Worm (Caenorhabditis elegans) whole organism, L4 larva: Measurements from ENCODE around the gene Y116A8C.463.
A peak's percentile ranks its signal among the peaks of the same experiment; 100 is the strongest.

ENCODE experiments used
- F10B5.3 ChIP-seq: sonication (generic microtip); optimal IDR thresholded peaks from 2 replicates; lab custom pipeline; 2016; ENCODE audit warnings: mild to moderate bottlenecking, missing genetic modification characterization, missing compliant biosample characterization
- F37D6.2 ChIP-seq: sonication (generic microtip); optimal IDR thresholded peaks from 2 replicates; lab custom pipeline; 2016; ENCODE audit warnings: mild to moderate bottlenecking, missing genetic modification characterization, missing compliant biosample characterization
- F44E2.7 ChIP-seq: fragments of 200-800 bp; sonication (Bioruptor generic); IDR thresholded peaks from 2 replicates; pipeline ENCODE4 v2.1.2; 2022; ENCODE audit warnings: missing genetic modification characterization, missing compliant biosample characterization
- aha-1 ChIP-seq: fragments of 150-350 bp; peaks from one replicate; lab custom pipeline; 2014; ENCODE audit warnings: missing biosample characterization, missing genetic modification characterization
- ama-1 ChIP-seq: fragments of 150-350 bp; optimal IDR thresholded peaks from 2 replicates; lab custom pipeline; 2014; ENCODE audit warnings: inconsistent platforms, mixed read lengths
- ceh-28 ChIP-seq: fragments of 150-350 bp; optimal IDR thresholded peaks from 2 replicates; lab custom pipeline; 2014; ENCODE audit warnings: missing biosample characterization, missing genetic modification reagents, missing genetic modification characterization
- ceh-32 ChIP-seq: sonication (generic microtip); optimal IDR thresholded peaks from 2 replicates; lab custom pipeline; 2016; ENCODE audit warnings: mild to moderate bottlenecking, missing genetic modification characterization, missing compliant biosample characterization; ENCODE audit not compliant: poor library complexity
- ceh-44 ChIP-seq: fragments of 200-800 bp; sonication (Bioruptor generic); IDR thresholded peaks from 2 replicates; pipeline ENCODE4 v1.3.6; 2022; ENCODE audit warnings: missing genetic modification reagents, missing genetic modification characterization, missing compliant biosample characterization
- ceh-62 ChIP-seq: sonication (generic microtip); optimal IDR thresholded peaks from 2 replicates; lab custom pipeline; 2017; ENCODE audit warnings: missing biosample characterization, missing genetic modification characterization
- ctbp-1 ChIP-seq: fragments of 200-800 bp; sonication (Bioruptor generic); IDR thresholded peaks from 2 replicates; pipeline ENCODE4 v1.3.6; 2022; ENCODE audit warnings: missing genetic modification reagents, missing genetic modification characterization, missing compliant biosample characterization
- daf-12 ChIP-seq: fragments of 150-350 bp; optimal IDR thresholded peaks from 2 replicates; lab custom pipeline; 2014; ENCODE audit warnings: missing biosample characterization, missing genetic modification reagents, missing genetic modification characterization
- dmd-8 ChIP-seq: fragments of 200-800 bp; sonication (Bioruptor generic); IDR thresholded peaks from 2 replicates; pipeline ENCODE4 v1.3.6; 2022; ENCODE audit warnings: missing genetic modification characterization, missing compliant biosample characterization
- dpl-1 ChIP-seq: fragments of 150-350 bp; optimal IDR thresholded peaks from 2 replicates; lab custom pipeline; 2014; ENCODE audit warnings: missing biosample characterization, missing genetic modification reagents, missing genetic modification characterization
- duxl-1 ChIP-seq: sonication (generic microtip); optimal IDR thresholded peaks from 2 replicates; lab custom pipeline; 2016; ENCODE audit warnings: mild to moderate bottlenecking, missing genetic modification characterization, moderate library complexity, missing compliant biosample characterization; ENCODE audit not compliant: poor library complexity
- egl-27 ChIP-seq: sonication (generic microtip); optimal IDR thresholded peaks from 3 replicates; lab custom pipeline; 2017; ENCODE audit warnings: missing biosample characterization, missing genetic modification reagents, missing genetic modification characterization
- egl-43 ChIP-seq: fragments of 200-800 bp; sonication (Bioruptor generic); IDR thresholded peaks from 2 replicates; pipeline ENCODE4 v1.3.6; 2022; ENCODE audit warnings: missing genetic modification reagents, missing genetic modification characterization, missing compliant biosample characterization
- hif-1 ChIP-seq, 2 experiments: sonication (generic microtip); optimal IDR thresholded peaks; 2 replicates each; lab custom pipeline; 2016 to 2017; ENCODE audit warnings: missing compliant biosample characterization in 2 of 2, missing genetic modification characterization in 2 of 2, missing genetic modification reagents in 2 of 2, missing genotype in 2 of 2, mild to moderate bottlenecking in 1 of 2
- hmg-1.1 ChIP-seq: fragments of 200-800 bp; sonication (Bioruptor generic); IDR thresholded peaks from 2 replicates; pipeline ENCODE4 v1.3.6; 2022; ENCODE audit warnings: missing genetic modification reagents, missing genetic modification characterization, missing compliant biosample characterization
- jun-1 ChIP-seq: fragments of 150-350 bp; optimal IDR thresholded peaks from 2 replicates; lab custom pipeline; 2014; ENCODE audit warnings: missing biosample characterization, missing genetic modification reagents, missing genetic modification characterization
- lin-38 ChIP-seq: fragments of 200-800 bp; sonication (Bioruptor generic); IDR thresholded peaks from 2 replicates; pipeline ENCODE4 v1.3.6; 2022; ENCODE audit warnings: missing genetic modification reagents, missing genetic modification characterization, missing compliant biosample characterization
- lin-39 ChIP-seq: fragments of 150-350 bp; optimal IDR thresholded peaks from 2 replicates; lab custom pipeline; 2014; ENCODE audit warnings: missing biosample characterization, missing genetic modification reagents, missing genetic modification characterization
- lsy-2 ChIP-seq, 2 experiments: fragments of 150-350 bp in 1 of 2; sonication (generic microtip) in 1 of 2; optimal IDR thresholded peaks; 2 replicates each; lab custom pipeline; 2014 to 2017; ENCODE audit warnings: missing biosample characterization in 2 of 2, missing genetic modification characterization in 2 of 2
- madf-9 ChIP-seq: fragments of 200-800 bp; sonication (Bioruptor generic); conservative IDR thresholded peaks from 2 replicates; pipeline ENCODE4 v1.3.6; 2022; ENCODE audit warnings: missing genetic modification reagents, missing genetic modification characterization, missing compliant biosample characterization
- mdl-1 ChIP-seq, 2 experiments: fragments of 150-350 bp in 1 of 2; sonication (generic microtip) in 1 of 2; optimal IDR thresholded peaks; 2 replicates each; lab custom pipeline; 2014 to 2017; ENCODE audit warnings: missing biosample characterization in 2 of 2, missing genetic modification characterization in 2 of 2
- mes-2 ChIP-seq: sonication (generic microtip); optimal IDR thresholded peaks from 2 replicates; lab custom pipeline; 2016; ENCODE audit warnings: missing genotype, mild to moderate bottlenecking, missing genetic modification characterization, missing compliant biosample characterization; ENCODE audit not compliant: poor library complexity, severe bottlenecking
- mxl-2 ChIP-seq: fragments of 200-800 bp; sonication (Bioruptor generic); conservative IDR thresholded peaks from 2 replicates; pipeline ENCODE4 v1.3.6; 2022; ENCODE audit warnings: missing genetic modification reagents, missing genetic modification characterization, missing compliant biosample characterization
- nhr-237 ChIP-seq: sonication (generic microtip); optimal IDR thresholded peaks from 2 replicates; lab custom pipeline; 2017; ENCODE audit warnings: missing biosample characterization, missing genetic modification characterization
- nhr-48 ChIP-seq: sonication (generic microtip); optimal IDR thresholded peaks from 2 replicates; lab custom pipeline; 2016; ENCODE audit warnings: mild to moderate bottlenecking, missing genetic modification characterization, missing compliant biosample characterization
- pqm-1 ChIP-seq: sonication (generic microtip); optimal IDR thresholded peaks from 2 replicates; lab custom pipeline; 2017; ENCODE audit warnings: missing biosample characterization, missing genetic modification characterization
- set-16 ChIP-seq: fragments of 200-800 bp; sonication (Bioruptor generic); IDR thresholded peaks from 2 replicates; pipeline ENCODE4 v1.3.6; 2022; ENCODE audit warnings: missing genetic modification reagents, missing genetic modification characterization, missing compliant biosample characterization
- unc-130 ChIP-seq: sonication (generic microtip); optimal IDR thresholded peaks from 2 replicates; lab custom pipeline; 2016; ENCODE audit warnings: missing genetic modification reagents, missing genetic modification characterization, missing compliant biosample characterization
- unc-62 ChIP-seq, 3 experiments: fragments of 150-350 bp in 1 of 3; sonication (generic microtip); optimal IDR thresholded peaks in 2 of 3; peaks in 1 of 3; 1 replicate in 1 of 3; 2 replicates in 2 of 3; lab custom pipeline; 2014 to 2017; ENCODE audit warnings: missing biosample characterization in 3 of 3, missing genetic modification characterization in 3 of 3, missing genetic modification reagents in 3 of 3, missing genotype in 1 of 3
- zip-2 ChIP-seq: fragments of 150-350 bp; optimal IDR thresholded peaks from 2 replicates; lab custom pipeline; 2014; ENCODE audit warnings: missing biosample characterization, missing genetic modification characterization

Y116A8C.463 gene

ce11 chrIV:16946746-16947145, 27.2 kb downstream of the Y116A8C.463 start, which contains the start of the genes Y116A8C.9 and arf-6 (continued):
- TF ChIP-seq hif-1 (tag; optimal IDR thresholded peaks at IDR 0.05; lab: Kevin White, UChicago) (peak in 1 of 2 experiments; percentile 30), dmd-8 (GFP tag; lab: Robert Waterston, UW) (no peak), lsy-2 (tag; optimal IDR thresholded peaks at IDR 0.05; lab: Kevin White, UChicago) (peak in 1 of 2 experiments; percentile 61), jun-1 (tag; lab: Kevin White, UChicago) (peak; percentile 30), lin-38 (GFP tag; lab: Robert Waterston, UW) (peak; percentile 59), mes-2 (tag; lab: Kevin White, UChicago) (peak; percentile 96), aha-1 (tag; lab: Kevin White, UChicago) (peak; percentile 96), madf-9 (GFP tag; lab: Robert Waterston, UW) (peak; percentile 44; the same call in 1 of the 2 replicates), duxl-1 (tag; lab: Kevin White, UChicago) (peak; percentile 78), unc-130 (GFP tag; lab: Kevin White, UChicago) (peak; percentile 73), F10B5.3 (tag; lab: Kevin White, UChicago) (peak; percentile 21), pqm-1 (no peak), hmg-1.1 (GFP tag; lab: Robert Waterston, UW) (peak; percentile 35; the same call in 1 of the 2 replicates)
- TF ChIP-seq, all 104 proteins: peak for 31

ce11 chrIV:16949767-16950166, 30.2 kb downstream of the Y116A8C.463 start, which contains the start of gene rad-54.B:
rad-54.B (plus strand) TSS chrIV:16950067.
- TF ChIP-seq F37D6.2 (tag; lab: Kevin White, UChicago) (no peak), ama-1 (lab: Kevin White, UChicago) (peak; percentile 16)
- TF ChIP-seq, all 104 proteins: peak for 1

ce11 chrIV:16952389-16952788, 32.9 kb downstream of the Y116A8C.463 start:
- TF ChIP-seq mes-2 (tag; lab: Kevin White, UChicago) (no peak), set-16 (GFP tag; lab: Robert Waterston, UW) (peak; percentile 52), ceh-32 (tag; lab: Kevin White, UChicago) (no peak), mdl-1 (tag; optimal IDR thresholded peaks at IDR 0.05; lab: Kevin White, UChicago) (no peak), ceh-44 (GFP tag; lab: Robert Waterston, UW) (no peak), F44E2.7 (no peak), mxl-2 (no peak), lsy-2 (tag; optimal IDR thresholded peaks at IDR 0.05; lab: Kevin White, UChicago) (no peak), ctbp-1 (GFP tag; lab: Robert Waterston, UW) (no peak), nhr-48 (tag; lab: Kevin White, UChicago) (no peak), nhr-237 (no peak), aha-1 (tag; lab: Kevin White, UChicago) (peak; percentile 82), unc-130 (GFP tag; lab: Kevin White, UChicago) (no peak), unc-62 (GFP tag; optimal IDR thresholded peaks at IDR 0.05 in 1 of 2; lab: Kevin White, UChicago) (no peak), unc-62 (tag; optimal IDR thresholded peaks at IDR 0.05; lab: Kevin White, UChicago) (no peak), lin-39 (tag; lab: Kevin White, UChicago) (no peak)
- TF ChIP-seq, all 104 proteins: peak for 2

- TF ChIP-seq set-16 (GFP tag; lab: Robert Waterston, UW) (peak; percentile 93), egl-27 (tag; lab: Kevin White, UChicago) (no peak), ceh-28 (tag; lab: Kevin White, UChicago) (peak; percentile 72), egl-43 (GFP tag; lab: Robert Waterston, UW) (0 out of 2 replicates have a peak, but pooled peaks have one; percentile 48), dpl-1 (no peak), ceh-62 (tag; lab: Kevin White, UChicago) (no peak), daf-12 (tag; lab: Kevin White, UChicago) (no peak), zip-2 (no peak)
These were observed 42.9 kb downstream of the Y116A8C.463 start for ce11 chrIV:16962445-16962844.
